Worm (Caenorhabditis elegans): ENCODE data around the gene gst-15.
A peak's percentile ranks its signal among the peaks of the same experiment; 100 is the strongest.

Gene gst-15

ce11 chrII:13596505-13596977, 16.5 kb downstream of the gst-15 start, which contains the start of the genes fbxc-23 and csc-1 (continued):
- peak; percentile 96 for TF ChIP-seq efl-1 (GFP tag; optimal IDR thresholded peaks at IDR 0.05)
- TF ChIP-seq F37B4.10 (GFP tag; IDR thresholded peaks at IDR 0.05) = no peak
- TF ChIP-seq C17E4.6 (GFP tag; IDR thresholded peaks at IDR 0.05) = 0 out of 2 replicates have a peak, but pooled peaks have one; percentile 8
- TF ChIP-seq zfh-2 (GFP tag; conservative IDR thresholded peaks at IDR 0.05) = no peak
- no peak for TF ChIP-seq bed-1 (GFP tag; IDR thresholded peaks at IDR 0.05)
- no peak for TF ChIP-seq Y53F4B.3 (GFP tag; IDR thresholded peaks at IDR 0.05)
- no peak for TF ChIP-seq nhr-80 (tag; optimal IDR thresholded peaks at IDR 0.05)
- TF ChIP-seq aptf-2 (GFP tag; conservative IDR thresholded peaks at IDR 0.05) = no peak
- no peak for TF ChIP-seq ceh-40 (GFP tag; IDR thresholded peaks at IDR 0.05)
- peak; percentile 100 for TF ChIP-seq madf-6 (GFP tag; IDR thresholded peaks at IDR 0.05)
- TF ChIP-seq F57A8.1 (GFP tag; optimal IDR thresholded peaks at IDR 0.05) = no peak
- no peak for TF ChIP-seq ztf-6 (GFP tag; IDR thresholded peaks at IDR 0.05)
- TF ChIP-seq D2030.7 (GFP tag; IDR thresholded peaks at IDR 0.05) = peak; percentile 82
- no peak for TF ChIP-seq C06A6.2 (GFP tag; conservative IDR thresholded peaks at IDR 0.05)
- no peak for TF ChIP-seq unc-130 (GFP tag; optimal IDR thresholded peaks at IDR 0.05)
- no peak for TF ChIP-seq lir-1 (GFP tag; conservative IDR thresholded peaks at IDR 0.05)
- TF ChIP-seq ccch-3 (GFP tag; optimal IDR thresholded peaks at IDR 0.05) = no peak
- peak; percentile 41 for TF ChIP-seq tlf-1 (GFP tag; optimal IDR thresholded peaks at IDR 0.05)
- no peak for TF ChIP-seq lin-26 (GFP tag; IDR thresholded peaks at IDR 0.05)
- no peak for TF ChIP-seq cebp-2 (GFP tag; IDR thresholded peaks at IDR 0.05)
- peak; percentile 74 for TF ChIP-seq F33H1.4 (GFP tag; IDR thresholded peaks at IDR 0.05)
- no peak for TF ChIP-seq egrh-3 (GFP tag; IDR thresholded peaks at IDR 0.05)
- no peak for TF ChIP-seq nfya-2 (GFP tag; IDR thresholded peaks at IDR 0.05)
- TF ChIP-seq sptf-2 (GFP tag; optimal IDR thresholded peaks at IDR 0.05) = no peak
- TF ChIP-seq rcor-1 (GFP tag; IDR thresholded peaks at IDR 0.05) = peak; percentile 61; the same call in 1 of the 2 replicates
- no peak for TF ChIP-seq mes-4 (tag; optimal IDR thresholded peaks at IDR 0.05)
- no peak for TF ChIP-seq ceh-27 (GFP tag; optimal IDR thresholded peaks at IDR 0.05)
- TF ChIP-seq repo-1 (tag; optimal IDR thresholded peaks at IDR 0.05) = no peak
- TF ChIP-seq mel-28 (tag; optimal IDR thresholded peaks at IDR 0.05; ENCODE audit: borderline replicate concordance) = no peak
- no peak for TF ChIP-seq hlh-26 (GFP tag; conservative IDR thresholded peaks at IDR 0.05)
- no peak for TF ChIP-seq nhr-120 (GFP tag; IDR thresholded peaks at IDR 0.05)
- no peak for TF ChIP-seq F23B12.7 (tag; optimal IDR thresholded peaks at IDR 0.05; ENCODE audit: insufficient read depth)
- TF ChIP-seq lsy-27 (tag; optimal IDR thresholded peaks at IDR 0.05; ENCODE audit: borderline replicate concordance, insufficient read depth) = no peak

ce11 chrII:13595279-13595678, 17.7 kb downstream of the gst-15 start:
- TF ChIP-seq K12H6.12 (tag; optimal IDR thresholded peaks at IDR 0.05) (no peak), Y56A3A.18 (GFP tag; IDR thresholded peaks at IDR 0.05) (no peak), F22D6.2 (tag; optimal IDR thresholded peaks at IDR 0.05) (no peak), egl-44 (GFP tag; IDR thresholded peaks at IDR 0.05) (no peak), F23B12.7 (tag; optimal IDR thresholded peaks at IDR 0.05; ENCODE audit: insufficient read depth) (no peak), let-607 (tag; optimal IDR thresholded peaks at IDR 0.05) (no peak), bed-1 (GFP tag; IDR thresholded peaks at IDR 0.05) (no peak), tbp1 (GFP tag; optimal IDR thresholded peaks at IDR 0.05) (no peak), nhr-80 (tag; optimal IDR thresholded peaks at IDR 0.05) (no peak), mes-4 (tag; optimal IDR thresholded peaks at IDR 0.05) (no peak), F33H1.4 (GFP tag; IDR thresholded peaks at IDR 0.05) (no peak), lsl-1 (GFP tag; optimal IDR thresholded peaks at IDR 0.05) (no peak), ceh-100 (GFP tag; IDR thresholded peaks at IDR 0.05) (no peak), aptf-3 (GFP tag; IDR thresholded peaks at IDR 0.05) (no peak)

Data from whole organism, young adult.